Fruit fly (Drosophila melanogaster): ENCODE measurements around the gene eIF5B.
A peak's percentile ranks its signal among the peaks of the same experiment; 100 is the strongest.

The eIF5B gene

DNA sequence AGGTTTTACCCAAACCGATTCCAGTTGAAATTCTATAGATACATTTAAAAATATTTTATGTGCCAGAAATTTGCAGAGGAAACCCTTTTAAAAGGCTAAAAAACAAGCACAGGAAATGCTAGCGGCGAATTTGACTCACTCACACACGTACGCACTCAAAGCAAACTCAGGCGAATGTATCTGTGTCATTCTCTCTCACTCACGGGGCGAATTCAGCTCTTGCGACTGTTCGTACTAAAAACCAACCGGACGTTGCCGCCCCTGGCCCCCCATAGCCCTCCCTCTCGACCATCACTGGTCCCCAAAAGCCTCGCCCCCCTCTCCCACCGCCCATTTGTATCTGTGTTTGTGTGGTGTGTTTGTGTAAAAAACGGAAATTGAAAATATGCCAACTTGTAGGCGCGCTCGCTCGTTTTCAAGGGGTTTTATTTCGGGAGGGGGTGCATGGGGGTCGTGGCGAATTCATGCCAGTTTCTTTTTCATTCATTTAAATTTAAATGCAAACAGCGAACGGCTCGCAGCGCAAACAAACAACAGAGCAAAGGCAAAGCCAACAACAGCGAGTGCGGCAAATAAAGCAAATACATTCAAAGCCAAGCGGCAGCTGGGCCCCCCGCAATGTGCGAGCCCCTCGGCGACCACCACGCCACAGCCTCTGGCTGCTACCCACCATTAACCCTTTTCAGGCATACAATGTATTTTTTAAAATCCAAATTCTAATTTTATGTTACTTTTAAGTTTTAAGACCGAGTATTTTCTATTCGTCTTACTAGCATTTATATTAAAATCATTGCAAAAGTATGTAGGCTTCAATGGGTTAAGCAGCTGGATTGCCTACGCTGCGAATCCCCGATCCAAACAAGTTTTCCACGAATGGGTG, 42.3 kb downstream of the eIF5B start (continued):
- TF ChIP-seq Lhr (GFP tag; optimal IDR thresholded peaks at IDR 0.05) (peak; percentile 24), Hr78 (GFP tag; optimal IDR thresholded peaks at IDR 0.05) (peak in 1 of 2 experiments; percentile 44), nmo (GFP tag; optimal IDR thresholded peaks at IDR 0.05) (peak; percentile 51), Asciz (GFP tag; optimal IDR thresholded peaks at IDR 0.05) (peak; percentile 31), NFAT (GFP tag; IDR thresholded peaks at IDR 0.05) (peak; percentile 80), CG1647 (GFP tag; optimal IDR thresholded peaks at IDR 0.05) (peak; percentile 26), CG12391 (tag; optimal IDR thresholded peaks at IDR 0.05) (peak; percentile 69), MTF-1 (GFP tag; optimal IDR thresholded peaks at IDR 0.05; ENCODE audit: borderline replicate concordance) (peak; percentile 50), tx (GFP tag; optimal IDR thresholded peaks at IDR 0.05) (peak; percentile 55), Xrp1 (GFP tag; IDR thresholded peaks at IDR 0.05) (peak; percentile 73), CG30020 (tag; optimal IDR thresholded peaks at IDR 0.05) (no peak), CG4404 (GFP tag; IDR thresholded peaks at IDR 0.05) (peak; percentile 56), org-1 (GFP tag; optimal IDR thresholded peaks at IDR 0.05) (peak; percentile 52), pho (GFP tag; optimal IDR thresholded peaks at IDR 0.05) (peak; percentile 78), her (GFP tag; optimal IDR thresholded peaks at IDR 0.05) (peak; percentile 8), Doc2 (GFP tag; IDR thresholded peaks at IDR 0.05) (no peak), usp (GFP tag; optimal IDR thresholded peaks at IDR 0.05) (no peak), pzg (GFP tag; optimal IDR thresholded peaks at IDR 0.05) (peak; percentile 19), CG16813 (GFP tag; IDR thresholded peaks at IDR 0.05; ENCODE audit: partially characterized antibody) (no peak; the same call in 2 of the 3 replicates), Sry-δ (GFP tag; optimal IDR thresholded peaks at IDR 0.05) (peak; percentile 27), Dfd (GFP tag; optimal IDR thresholded peaks at IDR 0.05) (no peak), Lim3 (GFP tag; IDR thresholded peaks at IDR 0.05) (peak; percentile 26; the same call in 1 of the 2 replicates), CG11696 (GFP tag; IDR thresholded peaks at IDR 0.05) (0 out of 2 replicates have a peak, but pooled peaks have one; percentile 66), CG6175 (GFP tag; IDR thresholded peaks at IDR 0.05) (peak; percentile 79; the same call in 2 of the 3 replicates), cwo (GFP tag; optimal IDR thresholded peaks at IDR 0.05) (peak; percentile 72), Fer3 (tag; optimal IDR thresholded peaks at IDR 0.05) (peak; percentile 67), CG18764 (GFP tag; optimal IDR thresholded peaks at IDR 0.05) (no peak), CG10959 (GFP tag; IDR thresholded peaks at IDR 0.05) (no peak; the same call in 1 of the 2 replicates), CoRest (tag; optimal IDR thresholded peaks at IDR 0.05) (peak; percentile 66), sr (GFP tag; IDR thresholded peaks at IDR 0.05) (peak; percentile 76), Nf-YB (GFP tag; optimal IDR thresholded peaks at IDR 0.05) (peak; percentile 28), CG3847 (GFP tag; IDR thresholded peaks at IDR 0.05) (peak; percentile 80), sug (tag; optimal IDR thresholded peaks at IDR 0.05) (peak; percentile 98), unc-4 (GFP tag; IDR thresholded peaks at IDR 0.05; ENCODE audit: partially characterized antibody) (peak; percentile 30; the same call in 1 of the 2 replicates), CG7556 (GFP tag; optimal IDR thresholded peaks at IDR 0.05) (peak; percentile 76), CG13123 (GFP tag; optimal IDR thresholded peaks at IDR 0.05) (peak; percentile 0), CG17385 (GFP tag; optimal IDR thresholded peaks at IDR 0.05) (peak; percentile 48), CG3065 (GFP tag; optimal IDR thresholded peaks at IDR 0.05) (no peak), ato (GFP tag; IDR thresholded peaks at IDR 0.05; ENCODE audit: partially characterized antibody) (0 out of 2 replicates have a peak, but pooled peaks have one; percentile 32), vnd (GFP tag; IDR thresholded peaks at IDR 0.05; ENCODE audit: partially characterized antibody) (no peak), CG9932 (GFP tag; IDR thresholded peaks at IDR 0.05) (peak; percentile 78), Dp (GFP tag; optimal IDR thresholded peaks at IDR 0.05) (no peak), H15 (GFP tag; IDR thresholded peaks at IDR 0.05) (peak; percentile 70), CG9817 (tag; optimal IDR thresholded peaks at IDR 0.05) (peak; percentile 54), gt (GFP tag; IDR thresholded peaks at IDR 0.05) (no peak; the same call in 1 of the 2 replicates), CG15696 (tag; optimal IDR thresholded peaks at IDR 0.05) (no peak), nom (GFP tag; optimal IDR thresholded peaks at IDR 0.05) (peak; percentile 64)
